Worm (Caenorhabditis elegans): Measurements from ENCODE around the gene C27A2.7.

- no peak for TF ChIP-seq pes-1 (GFP tag; IDR thresholded peaks at IDR 0.05)
- TF ChIP-seq ama-1 (optimal IDR thresholded peaks at IDR 0.05), result no peak
- no peak for TF ChIP-seq hmbx-1 (tag; optimal IDR thresholded peaks at IDR 0.05)
- no peak for TF ChIP-seq ets-7 (tag; optimal IDR thresholded peaks at IDR 0.05)
- TF ChIP-seq tbx-37 (GFP tag; conservative IDR thresholded peaks at IDR 0.05), result no peak
- no peak for TF ChIP-seq ceh-36 (tag; optimal IDR thresholded peaks at IDR 0.05)
- no peak for TF ChIP-seq F13C5.2 (tag; optimal IDR thresholded peaks at IDR 0.05)
- no peak for TF ChIP-seq aly-1 (tag; optimal IDR thresholded peaks at IDR 0.05)
- no peak for TF ChIP-seq ceh-13 (GFP tag; optimal IDR thresholded peaks at IDR 0.05)
- no peak for TF ChIP-seq flt-1 (GFP tag; IDR thresholded peaks at IDR 0.05)
- TF ChIP-seq scrt-1 (GFP tag; IDR thresholded peaks at IDR 0.05), result no peak
- no peak for TF ChIP-seq hnd-1 (tag; optimal IDR thresholded peaks at IDR 0.05)
- no peak for TF ChIP-seq tbx-11 (GFP tag; IDR thresholded peaks at IDR 0.05)
These were observed 21.9 kb downstream of the C27A2.7 start for ce11 chrII:5049249-5049648.
